Worm (Caenorhabditis elegans) whole organism, L1 larva: ENCODE measurements around the gene hrg-4.
A peak's percentile ranks its signal among the peaks of the same experiment; 100 is the strongest.

Experiments used
- C34B4.2 ChIP-seq: sonication (generic microtip); optimal IDR thresholded peaks from 2 replicates; lab custom pipeline; 2017; ENCODE audit warnings: mild to moderate bottlenecking, missing genetic modification characterization, missing compliant biosample characterization
- aly-2 ChIP-seq: fragments of 150-350 bp; optimal IDR thresholded peaks from 2 replicates; lab custom pipeline; 2014; ENCODE audit warnings: missing biosample characterization, missing genetic modification characterization
- blmp-1 ChIP-seq: fragments of 150-350 bp; optimal IDR thresholded peaks from 2 replicates; lab custom pipeline; 2014; ENCODE audit warnings: missing biosample characterization, missing genetic modification characterization
- ceh-63 ChIP-seq: fragments of 200-800 bp; sonication (Bioruptor generic); optimal IDR thresholded peaks from 2 replicates; lab custom pipeline; 2018; ENCODE audit warnings: mild to moderate bottlenecking, missing genetic modification characterization, missing compliant biosample characterization
- ceh-88 ChIP-seq: fragments of 200-800 bp; sonication (Bioruptor generic); IDR thresholded peaks from 2 replicates; pipeline ENCODE4 v1.3.6; 2022; ENCODE audit warnings: missing genetic modification characterization, missing compliant biosample characterization
- ceh-90 ChIP-seq: sonication (generic microtip); optimal IDR thresholded peaks from 2 replicates; lab custom pipeline; 2016; ENCODE audit warnings: missing genetic modification characterization, missing compliant biosample characterization
- dpl-1 ChIP-seq, 3 experiments: fragments of 150-350 bp in 2 of 3; sonication (generic microtip) in 1 of 3; optimal IDR thresholded peaks; 2 replicates each; lab custom pipeline; 2014 to 2017; ENCODE audit warnings: missing biosample characterization in 3 of 3, missing genetic modification characterization in 3 of 3, missing genetic modification reagents in 3 of 3
- dsc-1 ChIP-seq: sonication (generic microtip); optimal IDR thresholded peaks from 2 replicates; lab custom pipeline; 2016; ENCODE audit warnings: mild to moderate bottlenecking, missing genetic modification characterization, missing compliant biosample characterization
- efl-1 ChIP-seq, 4 experiments: fragments of 150-350 bp; optimal IDR thresholded peaks in 3 of 4; peaks in 1 of 4; 1 replicate in 1 of 4; 2 replicates in 3 of 4; lab custom pipeline; 2014; ENCODE audit warnings: missing biosample characterization in 2 of 4, missing genetic modification characterization in 2 of 4, missing genetic modification reagents in 2 of 4
- efl-3 ChIP-seq: fragments of 200-800 bp; sonication (Bioruptor generic); optimal IDR thresholded peaks from 2 replicates; lab custom pipeline; 2018; ENCODE audit warnings: mild to moderate bottlenecking, missing genetic modification characterization, missing compliant biosample characterization
- egl-13 ChIP-seq: sonication (generic microtip); optimal IDR thresholded peaks from 2 replicates; lab custom pipeline; 2016; ENCODE audit warnings: missing genotype, missing genetic modification reagents, missing genetic modification characterization, missing compliant biosample characterization
- elt-2 ChIP-seq: sonication (generic microtip); optimal IDR thresholded peaks from 2 replicates; lab custom pipeline; 2016; ENCODE audit warnings: missing genetic modification characterization, mild to moderate bottlenecking, inconsistent platforms, missing compliant biosample characterization, missing genetic modification reagents
- elt-3 ChIP-seq, 6 experiments: fragments of 150-350 bp in 1 of 6; sonication (generic microtip); optimal IDR thresholded peaks; 2 replicates each; lab custom pipeline; 2017 to 2018; ENCODE audit warnings: missing biosample characterization in 6 of 6, missing genetic modification characterization in 6 of 6, inconsistent platforms in 1 of 6
- fkh-10 ChIP-seq: sonication (generic microtip); optimal IDR thresholded peaks from 2 replicates; lab custom pipeline; 2017; ENCODE audit warnings: missing biosample characterization, missing genetic modification reagents, missing genetic modification characterization
- fkh-4 ChIP-seq: sonication (generic microtip); optimal IDR thresholded peaks from 2 replicates; lab custom pipeline; 2016; ENCODE audit warnings: missing compliant biosample characterization, missing genetic modification characterization, borderline replicate concordance
- fkh-8 ChIP-seq: sonication (generic microtip); optimal IDR thresholded peaks from 2 replicates; lab custom pipeline; 2016; ENCODE audit warnings: mild to moderate bottlenecking, missing genetic modification characterization, missing compliant biosample characterization
- fos-1 ChIP-seq: fragments of 150-350 bp; optimal IDR thresholded peaks from 2 replicates; lab custom pipeline; 2014; ENCODE audit warnings: missing biosample characterization, missing genetic modification characterization
- grh-1 ChIP-seq: fragments of 200-800 bp; sonication (Bioruptor generic); IDR thresholded peaks from 2 replicates; pipeline ENCODE4 v1.3.6; 2022; ENCODE audit warnings: missing genetic modification reagents, missing genetic modification characterization, missing compliant biosample characterization
- hlh-4 ChIP-seq: sonication (generic microtip); optimal IDR thresholded peaks from 2 replicates; lab custom pipeline; 2016; ENCODE audit warnings: mild to moderate bottlenecking, missing genetic modification characterization, missing compliant biosample characterization
- irx-1 ChIP-seq: sonication (generic microtip); optimal IDR thresholded peaks from 2 replicates; lab custom pipeline; 2016; ENCODE audit warnings: missing genetic modification characterization, missing compliant biosample characterization
- jun-1 ChIP-seq: fragments of 150-350 bp; optimal IDR thresholded peaks from 2 replicates; lab custom pipeline; 2014; ENCODE audit warnings: missing biosample characterization, missing genetic modification reagents, missing genetic modification characterization
- lin-13 ChIP-seq: fragments of 150-350 bp; optimal IDR thresholded peaks from 2 replicates; lab custom pipeline; 2014; ENCODE audit warnings: missing biosample characterization, missing genetic modification reagents, missing genetic modification characterization
- lin-14 ChIP-seq: fragments of 200-800 bp; sonication (Bioruptor generic); optimal IDR thresholded peaks from 2 replicates; lab custom pipeline; 2018; ENCODE audit warnings: mild to moderate bottlenecking, missing genetic modification characterization, moderate library complexity, missing compliant biosample characterization
- lin-15B ChIP-seq: fragments of 150-350 bp; sonication (generic microtip); optimal IDR thresholded peaks from 3 replicates; lab custom pipeline; 2014; ENCODE audit warnings: missing biosample characterization, missing genetic modification characterization
- lin-39 ChIP-seq: fragments of 150-350 bp; optimal IDR thresholded peaks from 2 replicates; lab custom pipeline; 2014; ENCODE audit warnings: missing biosample characterization, missing genetic modification reagents, missing genetic modification characterization
- lir-3 ChIP-seq: sonication (generic microtip); optimal IDR thresholded peaks from 2 replicates; lab custom pipeline; 2016; ENCODE audit warnings: mild to moderate bottlenecking, missing genetic modification characterization, moderate library complexity, missing compliant biosample characterization; ENCODE audit not compliant: poor library complexity
- mdl-1 ChIP-seq, 2 experiments: fragments of 150-350 bp; optimal IDR thresholded peaks; 2 replicates each; lab custom pipeline; 2014 to 2017; ENCODE audit warnings: missing biosample characterization in 2 of 2, missing genetic modification characterization in 2 of 2, inconsistent platforms in 1 of 2
- mef-2 ChIP-seq: fragments of 150-350 bp; optimal IDR thresholded peaks from 2 replicates; lab custom pipeline; 2014; ENCODE audit warnings: missing biosample characterization, missing genetic modification characterization
- mep-1 ChIP-seq: fragments of 150-350 bp; optimal IDR thresholded peaks from 2 replicates; lab custom pipeline; 2014; ENCODE audit warnings: missing biosample characterization, missing genetic modification characterization
- nhr-11 ChIP-seq: fragments of 150-350 bp; optimal IDR thresholded peaks from 2 replicates; lab custom pipeline; 2014; ENCODE audit warnings: missing biosample characterization, missing genetic modification characterization
- nhr-12 ChIP-seq: sonication (generic microtip); optimal IDR thresholded peaks from 2 replicates; lab custom pipeline; 2017; ENCODE audit warnings: missing biosample characterization, missing genetic modification characterization
- nhr-19 ChIP-seq: fragments of 200-800 bp; sonication (Bioruptor generic); conservative IDR thresholded peaks from 2 replicates; pipeline ENCODE4 v1.3.6; 2022; ENCODE audit warnings: missing genetic modification characterization, missing compliant biosample characterization
- nhr-20 ChIP-seq: sonication (generic microtip); optimal IDR thresholded peaks from 2 replicates; lab custom pipeline; 2016; ENCODE audit warnings: mild to moderate bottlenecking, missing genetic modification characterization, missing compliant biosample characterization
- nhr-237 ChIP-seq: fragments of 150-350 bp; optimal IDR thresholded peaks from 2 replicates; lab custom pipeline; 2014; ENCODE audit warnings: missing biosample characterization, missing genetic modification characterization
- nhr-28 ChIP-seq: fragments of 150-350 bp; optimal IDR thresholded peaks from 2 replicates; lab custom pipeline; 2014; ENCODE audit warnings: missing biosample characterization, missing genetic modification characterization
- nhr-47 ChIP-seq: sonication (generic microtip); optimal IDR thresholded peaks from 2 replicates; lab custom pipeline; 2016; ENCODE audit warnings: mild to moderate bottlenecking, missing genetic modification characterization, moderate library complexity, missing compliant biosample characterization
- nhr-77 ChIP-seq: fragments of 150-350 bp; optimal IDR thresholded peaks from 2 replicates; lab custom pipeline; 2014; ENCODE audit warnings: missing biosample characterization, missing genetic modification characterization
- nhr-85 ChIP-seq: sonication (generic microtip); peaks from one replicate; lab custom pipeline; 2016; ENCODE audit warnings: missing genetic modification characterization, inconsistent platforms, missing compliant biosample characterization
- pag-3 ChIP-seq: sonication (generic microtip); optimal IDR thresholded peaks from 2 replicates; lab custom pipeline; 2017; ENCODE audit warnings: missing genetic modification characterization, mild to moderate bottlenecking, missing compliant biosample characterization, antibody characterized with exemption, borderline replicate concordance; ENCODE audit not compliant: insufficient read depth
- pax-3 ChIP-seq: fragments of 200-800 bp; sonication (Bioruptor generic); optimal IDR thresholded peaks from 2 replicates; lab custom pipeline; 2018; ENCODE audit warnings: mild to moderate bottlenecking, missing genetic modification characterization, moderate library complexity, missing compliant biosample characterization
- rnt-1 ChIP-seq: sonication (generic microtip); optimal IDR thresholded peaks from 2 replicates; lab custom pipeline; 2016; ENCODE audit warnings: mild to moderate bottlenecking, missing genetic modification characterization, moderate library complexity, missing compliant biosample characterization
- snpc-4 ChIP-seq: fragments of 150-350 bp; optimal IDR thresholded peaks from 2 replicates; lab custom pipeline; 2014; ENCODE audit warnings: missing biosample characterization, missing genetic modification characterization
- swsn-7 ChIP-seq: sonication (generic microtip); optimal IDR thresholded peaks from 2 replicates; lab custom pipeline; 2016; ENCODE audit warnings: missing genetic modification characterization, missing compliant biosample characterization
- tlp-1 ChIP-seq: fragments of 150-350 bp; optimal IDR thresholded peaks from 2 replicates; lab custom pipeline; 2014; ENCODE audit warnings: missing biosample characterization, missing genetic modification characterization
- unc-30 ChIP-seq: sonication (generic microtip); optimal IDR thresholded peaks from 2 replicates; lab custom pipeline; 2017; ENCODE audit warnings: missing biosample characterization, missing genetic modification characterization
- unc-98 ChIP-seq: fragments of 200-800 bp; sonication (Bioruptor generic); IDR thresholded peaks from 2 replicates; pipeline ENCODE4 v1.3.6; 2022; ENCODE audit warnings: missing genetic modification characterization, missing compliant biosample characterization
- vab-15 ChIP-seq: sonication (generic microtip); optimal IDR thresholded peaks from 2 replicates; lab custom pipeline; 2017; ENCODE audit warnings: missing genotype, mild to moderate bottlenecking, missing genetic modification characterization, missing compliant biosample characterization
- xbp-1 ChIP-seq: sonication (generic microtip); optimal IDR thresholded peaks from 2 replicates; lab custom pipeline; 2016; ENCODE audit warnings: missing genetic modification characterization, missing compliant biosample characterization
- zag-1 ChIP-seq: fragments of 150-350 bp; optimal IDR thresholded peaks from 2 replicates; lab custom pipeline; 2014; ENCODE audit warnings: missing biosample characterization, missing genetic modification characterization
- ztf-4 ChIP-seq: fragments of 150-350 bp; optimal IDR thresholded peaks from 2 replicates; lab custom pipeline; 2014; ENCODE audit warnings: missing biosample characterization, missing genetic modification characterization

hrg-4 gene

ce11 chrIV:11022303-11022702 is 8.5 kb downstream of the hrg-4 start, which contains the start of gene alh-3:
alh-3 (plus strand) TSS chrIV:11022603.
- no peak for TF ChIP-seq lin-14
- no peak for TF ChIP-seq dpl-1 (GFP tag; optimal IDR thresholded peaks at IDR 0.05; lab: Kevin White, UChicago)
- TF ChIP-seq mep-1 (tag; lab: Kevin White, UChicago), result no peak
- TF ChIP-seq lir-3 (tag; lab: Kevin White, UChicago), result no peak
- no peak for TF ChIP-seq xbp-1 (tag; lab: Kevin White, UChicago)
- TF ChIP-seq hlh-4, result no peak
- TF ChIP-seq zag-1, result no peak
- TF ChIP-seq ceh-88 (GFP tag; lab: Robert Waterston, UW), result no peak
- no peak for TF ChIP-seq ceh-63 (GFP tag; lab: Kevin White, UChicago)
- TF ChIP-seq fkh-4 (tag; lab: Kevin White, UChicago), result no peak
- no peak for TF ChIP-seq ztf-4 (tag; lab: Kevin White, UChicago)
- no peak for TF ChIP-seq lin-13
- TF ChIP-seq efl-3 (GFP tag; lab: Kevin White, UChicago), result no peak
- no peak for TF ChIP-seq nhr-28
- TF ChIP-seq mef-2, result no peak
- no peak for TF ChIP-seq rnt-1 (tag; lab: Kevin White, UChicago)
- TF ChIP-seq lin-15B (tag; lab: Kevin White, UChicago), result no peak

- TF ChIP-seq nhr-85, result peak; percentile 87
- no peak for TF ChIP-seq unc-30 (tag; lab: Kevin White, UChicago)
- TF ChIP-seq lir-3 (tag; lab: Kevin White, UChicago), result no peak
- TF ChIP-seq nhr-20 (tag; lab: Kevin White, UChicago), result peak; percentile 62
- no peak for TF ChIP-seq efl-1 (optimal IDR thresholded peaks at IDR 0.05; lab: Kevin White, UChicago)
- TF ChIP-seq efl-1 (GFP tag; optimal IDR thresholded peaks at IDR 0.05 in 1 of 2; lab: Kevin White, UChicago), result peak in 1 of 2 experiments; percentile 60
- TF ChIP-seq fos-1 (tag; lab: Kevin White, UChicago), result no peak
- no peak for TF ChIP-seq tlp-1 (tag; lab: Kevin White, UChicago)
- no peak for TF ChIP-seq nhr-12 (tag; lab: Kevin White, UChicago)
- TF ChIP-seq nhr-11 (tag; lab: Kevin White, UChicago), result no peak
- no peak for TF ChIP-seq elt-2 (tag; lab: Kevin White, UChicago)
- no peak for TF ChIP-seq snpc-4 (tag; lab: Kevin White, UChicago)
- peak; percentile 73 for TF ChIP-seq blmp-1 (tag; lab: Kevin White, UChicago)
- TF ChIP-seq swsn-7 (tag; lab: Kevin White, UChicago), result no peak
- TF ChIP-seq fkh-8, result no peak
- no peak for TF ChIP-seq jun-1 (tag; lab: Kevin White, UChicago)
- no peak for TF ChIP-seq zag-1
- TF ChIP-seq elt-3 (tag; optimal IDR thresholded peaks at IDR 0.05; lab: Kevin White, UChicago), result peak in 1 of 6 experiments; percentile 72
- TF ChIP-seq lin-39 (tag; lab: Kevin White, UChicago), result no peak
- TF ChIP-seq aly-2, result no peak
- TF ChIP-seq egl-13 (tag; lab: Kevin White, UChicago), result no peak
- TF ChIP-seq pag-3 (tag; lab: Kevin White, UChicago), result no peak
- TF ChIP-seq C34B4.2, result no peak
- TF ChIP-seq fkh-10, result no peak
- no peak for TF ChIP-seq nhr-28
- TF ChIP-seq unc-98 (GFP tag; lab: Robert Waterston, UW), result no peak
- 0 out of 2 replicates have a peak, but pooled peaks have one; percentile 26 for TF ChIP-seq nhr-19 (GFP tag; lab: Robert Waterston, UW)
- no peak for TF ChIP-seq nhr-77 (tag; lab: Kevin White, UChicago)
- TF ChIP-seq nhr-47 (tag; lab: Kevin White, UChicago), result no peak
- no peak for TF ChIP-seq ceh-63 (GFP tag; lab: Kevin White, UChicago)
- TF ChIP-seq lin-15B (tag; lab: Kevin White, UChicago), result no peak
- TF ChIP-seq nhr-237 (tag; lab: Kevin White, UChicago), result no peak
- TF ChIP-seq dsc-1 (tag; lab: Kevin White, UChicago), result no peak
- no peak for TF ChIP-seq hlh-4
- no peak for TF ChIP-seq vab-15 (tag; lab: Kevin White, UChicago)
- TF ChIP-seq irx-1 (tag; lab: Kevin White, UChicago), result no peak
- no peak for TF ChIP-seq ceh-90 (tag; lab: Kevin White, UChicago)
- no peak for TF ChIP-seq grh-1 (GFP tag; lab: Robert Waterston, UW)
- no peak for TF ChIP-seq pax-3 (tag; lab: Kevin White, UChicago)
- peak in 1 of 2 experiments; percentile 56 for TF ChIP-seq mdl-1 (tag; optimal IDR thresholded peaks at IDR 0.05; lab: Kevin White, UChicago)
Measured at ce11 chrIV:11021512-11022268, 9.1 kb downstream of the hrg-4 start, which contains the start of gene mogs-1. mogs-1 (minus strand) TSS chrIV:11021928.
